Fruit fly (Drosophila melanogaster): ENCODE data around the gene CG31697.

The CG31697 gene

DNA sequence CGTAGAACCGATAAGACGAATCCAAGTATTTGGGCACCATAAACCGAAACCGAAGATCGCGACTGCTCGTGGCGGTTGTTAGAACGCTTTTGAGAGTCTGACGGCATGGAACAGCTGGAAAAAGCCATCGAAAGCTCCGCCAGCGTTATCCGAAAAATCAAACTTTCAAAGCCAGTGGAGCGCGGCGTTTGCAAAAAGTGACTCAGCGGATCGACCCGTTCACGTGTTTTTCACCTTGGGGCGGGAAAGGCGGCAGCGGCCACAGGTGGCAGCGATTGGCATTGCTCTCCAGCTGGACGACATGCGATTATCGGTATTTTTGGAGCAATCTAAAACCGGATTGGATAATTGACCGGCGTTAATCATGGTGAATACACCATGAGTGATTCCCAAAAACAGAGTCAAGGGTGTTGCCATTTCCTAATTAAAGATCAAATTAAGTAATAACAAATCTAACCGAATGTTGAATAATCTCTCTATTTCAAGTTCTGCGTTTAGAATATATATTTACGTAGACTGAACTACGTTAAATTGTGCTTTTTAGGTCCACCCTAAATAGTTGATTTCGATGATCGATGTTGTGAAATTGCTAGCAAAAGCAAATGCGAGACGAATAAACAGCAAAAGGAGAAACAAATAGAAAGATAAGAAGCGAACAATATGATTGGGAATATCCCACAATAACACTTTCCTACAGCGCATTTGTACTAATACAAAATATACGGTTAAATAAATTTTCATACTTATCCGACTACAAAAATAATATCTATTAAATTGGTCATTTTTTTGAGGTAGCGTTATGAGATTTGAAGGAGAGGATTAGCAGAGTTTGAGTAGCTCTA lies 11.8 kb downstream of the CG31697 start, which contains the start of gene CG10337 (continued):
- TF ChIP-seq CG9215 (GFP tag; IDR thresholded peaks at IDR 0.05) (no peak; the same call in 1 of the 2 replicates), h (optimal IDR thresholded peaks at IDR 0.05) (no peak), CG9932 (GFP tag; IDR thresholded peaks at IDR 0.05) (peak; percentile 42), unc-4 (GFP tag; IDR thresholded peaks at IDR 0.05; ENCODE audit: partially characterized antibody) (no peak), Adf1 (GFP tag; IDR thresholded peaks at IDR 0.05) (0 out of 2 replicates have a peak, but pooled peaks have one; percentile 6), sc (optimal IDR thresholded peaks at IDR 0.05) (no peak), sc (GFP tag; optimal IDR thresholded peaks at IDR 0.05) (no peak), toy (GFP tag; IDR thresholded peaks at IDR 0.05) (no peak), CG32767 (GFP tag; IDR thresholded peaks at IDR 0.05) (no peak), Drgx (GFP tag; IDR thresholded peaks at IDR 0.05) (no peak), HHEX (GFP tag; optimal IDR thresholded peaks at IDR 0.05) (peak; percentile 40), btn (GFP tag; optimal IDR thresholded peaks at IDR 0.05) (peak; percentile 2), CG9727 (GFP tag; optimal IDR thresholded peaks at IDR 0.05) (peak; percentile 57), corto (GFP tag; optimal IDR thresholded peaks at IDR 0.05) (no peak), CG30403 (GFP tag; optimal IDR thresholded peaks at IDR 0.05) (peak; percentile 47), CG12391 (tag; optimal IDR thresholded peaks at IDR 0.05) (peak; percentile 54), CG11247 (GFP tag; IDR thresholded peaks at IDR 0.05) (no peak), cato (GFP tag; optimal IDR thresholded peaks at IDR 0.05; ENCODE audit: borderline replicate concordance) (no peak), Lpt (GFP tag; optimal IDR thresholded peaks at IDR 0.05) (no peak), Max (GFP tag; optimal IDR thresholded peaks at IDR 0.05) (no peak), mld (GFP tag; IDR thresholded peaks at IDR 0.05; ENCODE audit: partially characterized antibody) (no peak), slou (GFP tag; optimal IDR thresholded peaks at IDR 0.05) (no peak), CG7928 (GFP tag; optimal IDR thresholded peaks at IDR 0.05) (no peak), CG15011 (GFP tag; optimal IDR thresholded peaks at IDR 0.05) (peak; percentile 69), bbx (GFP tag; IDR thresholded peaks at IDR 0.05; ENCODE audit: partially characterized antibody) (no peak), Meics (GFP tag; optimal IDR thresholded peaks at IDR 0.05) (peak; percentile 77), pho (GFP tag; optimal IDR thresholded peaks at IDR 0.05) (no peak), CG1233 (GFP tag; optimal IDR thresholded peaks at IDR 0.05) (peak; percentile 30), run (tag; optimal IDR thresholded peaks at IDR 0.05) (no peak), dan (GFP tag; IDR thresholded peaks at IDR 0.05) (no peak), Bgb (GFP tag; IDR thresholded peaks at IDR 0.05; ENCODE audit: partially characterized antibody) (no peak), ems (GFP tag; optimal IDR thresholded peaks at IDR 0.05) (no peak), tap (tag; optimal IDR thresholded peaks at IDR 0.05) (peak; percentile 41), gem (tag; optimal IDR thresholded peaks at IDR 0.05) (peak; percentile 70), gce (GFP tag; IDR thresholded peaks at IDR 0.05) (0 out of 3 replicates have a peak, but pooled peaks have one; percentile 44), C15 (GFP tag; IDR thresholded peaks at IDR 0.05) (no peak), CG2202 (tag; optimal IDR thresholded peaks at IDR 0.05) (no peak), dati (GFP tag; IDR thresholded peaks at IDR 0.05) (no peak), fru (optimal IDR thresholded peaks at IDR 0.05) (no peak), MTF-1 (GFP tag; optimal IDR thresholded peaks at IDR 0.05; ENCODE audit: borderline replicate concordance) (no peak), Tbp (GFP tag; optimal IDR thresholded peaks at IDR 0.05) (no peak), CG1603 (tag; optimal IDR thresholded peaks at IDR 0.05) (peak; percentile 32), cas (GFP tag; IDR thresholded peaks at IDR 0.05) (no peak), br (optimal IDR thresholded peaks at IDR 0.05) (no peak), abd-A (tag; optimal IDR thresholded peaks at IDR 0.05) (no peak), Mad (GFP tag; optimal IDR thresholded peaks at IDR 0.05) (no peak), CG12769 (tag; optimal IDR thresholded peaks at IDR 0.05) (peak; percentile 60), CG2678 (tag; optimal IDR thresholded peaks at IDR 0.05) (peak; percentile 73), CG13424 (tag; optimal IDR thresholded peaks at IDR 0.05) (peak; percentile 56), CG43689 (GFP tag; IDR thresholded peaks at IDR 0.05) (no peak), Dip3 (GFP tag; optimal IDR thresholded peaks at IDR 0.05) (no peak)

Measured in whole organism, embryonic.